Worm (Caenorhabditis elegans): ENCODE results near the gene ZK673.4.

Gene ZK673.4

DNA sequence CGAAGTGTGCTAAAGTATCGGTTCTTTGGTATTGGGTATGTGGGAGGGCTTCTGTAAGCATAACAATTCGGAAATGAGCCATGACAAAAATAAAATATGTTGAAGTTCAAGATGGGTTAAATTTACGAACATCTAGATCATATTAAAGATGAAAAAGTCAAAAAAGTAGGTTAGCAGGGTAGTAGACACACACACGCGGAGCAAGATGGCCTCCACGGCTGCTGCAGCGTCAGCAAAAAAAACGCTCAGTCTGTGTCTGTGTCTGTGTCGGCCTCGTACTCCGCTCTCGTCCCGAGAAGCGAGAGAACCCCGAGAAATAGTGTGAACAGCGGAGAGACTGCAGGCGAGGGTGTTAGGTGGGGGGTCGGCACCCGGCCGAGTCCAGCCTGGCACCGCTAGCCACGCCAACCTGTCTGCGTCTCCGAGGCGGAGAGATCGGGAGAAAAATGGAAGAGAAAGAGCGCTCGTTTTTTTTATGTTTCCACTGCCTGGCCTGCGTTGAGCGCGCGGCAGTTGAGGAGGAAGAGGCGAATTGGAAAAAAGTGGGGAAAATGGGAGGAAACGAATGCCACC is 49.9 kb downstream of the ZK673.4 start, which contains the start of gene myrf-1 (continued):
- TF ChIP-seq ztf-11 (tag; optimal IDR thresholded peaks at IDR 0.05) (no peak), spr-3 (GFP tag; optimal IDR thresholded peaks at IDR 0.05) (peak; percentile 48), nhr-25 (tag; optimal IDR thresholded peaks at IDR 0.05; ENCODE audit: borderline replicate concordance, insufficient read depth) (peak; percentile 89), nhr-11 (tag; optimal IDR thresholded peaks at IDR 0.05) (peak; percentile 95), lin-1 (GFP tag; IDR thresholded peaks at IDR 0.05) (peak; percentile 78), php-3 (GFP tag; IDR thresholded peaks at IDR 0.05) (peak; percentile 60; the same call in 1 of the 2 replicates), ZK546.5 (tag; optimal IDR thresholded peaks at IDR 0.05) (no peak), nhr-102 (tag; optimal IDR thresholded peaks at IDR 0.05) (peak; percentile 63), snpc-1.2 (GFP tag; IDR thresholded peaks at IDR 0.05) (no peak), ama-1 (optimal IDR thresholded peaks at IDR 0.05) (no peak), nhr-6 (tag; optimal IDR thresholded peaks at IDR 0.05) (peak; percentile 60), R02D3.7 (tag; optimal IDR thresholded peaks at IDR 0.05) (no peak), F49E8.2 (tag; optimal IDR thresholded peaks at IDR 0.05; ENCODE audit: borderline replicate concordance) (no peak), unc-39 (tag; optimal IDR thresholded peaks at IDR 0.05) (no peak), lin-13 (GFP tag; optimal IDR thresholded peaks at IDR 0.05) (peak; percentile 47), mdt-29 (GFP tag; IDR thresholded peaks at IDR 0.05) (no peak), vab-7 (GFP tag; IDR thresholded peaks at IDR 0.05) (peak; percentile 64; the same call in 1 of the 2 replicates), fkh-10 (GFP tag; optimal IDR thresholded peaks at IDR 0.05) (peak; percentile 7), T20F7.1 (GFP tag; optimal IDR thresholded peaks at IDR 0.05) (peak; percentile 44), zip-11 (GFP tag; IDR thresholded peaks at IDR 0.05) (no peak), hif-1 (tag; optimal IDR thresholded peaks at IDR 0.05) (peak in 1 of 2 experiments; percentile 88), saeg-2 (GFP tag; IDR thresholded peaks at IDR 0.05) (peak; percentile 84; the same call in 1 of the 2 replicates), cey-2 (tag; optimal IDR thresholded peaks at IDR 0.05; ENCODE audit: borderline replicate concordance, insufficient read depth) (no peak), aha-1 (tag) (peak; percentile 99), nhr-28 (tag; optimal IDR thresholded peaks at IDR 0.05) (peak; percentile 83), hlh-30 (tag; optimal IDR thresholded peaks at IDR 0.05; ENCODE audit: insufficient read depth) (peak; percentile 90), skn-1 (tag; optimal IDR thresholded peaks at IDR 0.05) (no peak), daf-12 (tag; optimal IDR thresholded peaks at IDR 0.05) (no peak), egl-27 (tag; optimal IDR thresholded peaks at IDR 0.05) (no peak), F10B5.3 (tag; optimal IDR thresholded peaks at IDR 0.05) (peak; percentile 55), nhr-237 (tag; optimal IDR thresholded peaks at IDR 0.05) (no peak), zag-1 (tag; optimal IDR thresholded peaks at IDR 0.05) (no peak), mxl-2 (GFP tag; conservative IDR thresholded peaks at IDR 0.05) (no peak; the same call in 1 of the 2 replicates), F26F4.8 (GFP tag; conservative IDR thresholded peaks at IDR 0.05) (0 out of 2 replicates have a peak, but pooled peaks have one; percentile 14), mep-1 (tag; optimal IDR thresholded peaks at IDR 0.05) (peak; percentile 91), hlh-11 (tag; optimal IDR thresholded peaks at IDR 0.05) (peak; percentile 98), nhr-48 (tag; optimal IDR thresholded peaks at IDR 0.05) (peak; percentile 78), lin-15B (tag; optimal IDR thresholded peaks at IDR 0.05) (no peak), lin-38 (GFP tag; IDR thresholded peaks at IDR 0.05) (peak; percentile 63)

DNA sequence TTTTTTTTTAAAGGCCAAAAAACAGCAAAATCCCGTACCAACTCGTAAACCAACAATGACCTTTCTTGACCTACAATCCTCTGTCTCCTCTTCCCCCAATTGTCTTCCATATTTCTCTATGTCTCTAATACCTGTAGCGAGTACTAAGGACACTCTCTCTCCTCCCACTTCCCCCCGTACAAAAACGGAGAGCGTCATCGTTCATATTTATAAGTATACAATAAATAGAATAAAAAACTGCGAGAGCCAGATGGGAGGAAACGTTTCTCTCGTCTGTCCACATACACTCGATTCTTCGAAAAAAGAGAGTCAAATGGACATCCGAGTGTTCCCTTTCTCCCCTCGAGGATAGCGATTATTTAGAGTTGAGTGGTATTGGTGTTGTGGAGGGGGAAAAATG is 52.0 kb downstream of the ZK673.4 start:
- TF ChIP-seq Y48G9A.11 (GFP tag; IDR thresholded peaks at IDR 0.05) (no peak), mxl-3 (GFP tag; optimal IDR thresholded peaks at IDR 0.05) (no peak), madf-5 (GFP tag; IDR thresholded peaks at IDR 0.05) (no peak), unc-62 (GFP tag; optimal IDR thresholded peaks at IDR 0.05 in 1 of 2) (peak in 1 of 2 experiments; percentile 12), unc-62 (tag; optimal IDR thresholded peaks at IDR 0.05) (no peak), hlh-11 (tag; optimal IDR thresholded peaks at IDR 0.05) (peak; percentile 25), dmd-6 (GFP tag; IDR thresholded peaks at IDR 0.05) (no peak), daf-16 (GFP tag; optimal IDR thresholded peaks at IDR 0.05) (no peak), daf-16 (tag; optimal IDR thresholded peaks at IDR 0.05) (peak; percentile 6), pha-4 (GFP tag; IDR thresholded peaks at IDR 0.05) (no peak), pha-4 (tag; optimal IDR thresholded peaks at IDR 0.05) (peak; percentile 88), mep-1 (tag; optimal IDR thresholded peaks at IDR 0.05) (peak; percentile 43), nhr-28 (tag; optimal IDR thresholded peaks at IDR 0.05) (peak; percentile 13), dve-1 (tag; optimal IDR thresholded peaks at IDR 0.05; ENCODE audit: insufficient read depth) (peak; percentile 50), ceh-62 (tag; optimal IDR thresholded peaks at IDR 0.05) (no peak), mes-2 (tag; optimal IDR thresholded peaks at IDR 0.05; ENCODE audit: poor library complexity, severe bottlenecking) (no peak)
